Worm (Caenorhabditis elegans) whole organism, young adult: Measurements from ENCODE around the gene F52G3.5.

Experiments used
- F39B2.1 ChIP-seq: fragments of 200-800 bp; sonication (Bioruptor generic); IDR thresholded peaks from 2 replicates; pipeline ENCODE4 v1.3.6; 2022; ENCODE audit warnings: missing genetic modification reagents, missing genetic modification characterization, missing compliant biosample characterization
- F55B11.4 ChIP-seq: sonication (generic microtip); optimal IDR thresholded peaks from 2 replicates; lab custom pipeline; 2016; ENCODE audit warnings: missing compliant biosample characterization, missing genetic modification characterization, borderline replicate concordance; ENCODE audit not compliant: insufficient read depth
- Y67H2A.10 ChIP-seq: fragments of 200-800 bp; sonication (Bioruptor generic); conservative IDR thresholded peaks from 2 replicates; pipeline ENCODE4 v1.3.6; 2022; ENCODE audit warnings: missing genetic modification reagents, missing genetic modification characterization, missing compliant biosample characterization
- ceh-91 ChIP-seq: fragments of 200-800 bp; sonication (Bioruptor generic); IDR thresholded peaks from 2 replicates; pipeline ENCODE4 v1.3.6; 2022; ENCODE audit warnings: missing genetic modification reagents, missing genetic modification characterization, missing compliant biosample characterization
- lin-35 ChIP-seq, 3 experiments: fragments of 150-350 bp in 2 of 3; sonication (generic microtip) in 1 of 3; optimal IDR thresholded peaks; 2 replicates each; lab custom pipeline; 2014 to 2018; ENCODE audit warnings: missing biosample characterization in 3 of 3, missing genetic modification characterization in 3 of 3, missing genetic modification reagents in 3 of 3
- snpc-1.1 ChIP-seq: sonication (generic microtip); optimal IDR thresholded peaks from 2 replicates; lab custom pipeline; 2017; ENCODE audit warnings: missing genetic modification characterization, mild to moderate bottlenecking, missing compliant biosample characterization, antibody characterized with exemption, moderate library complexity, missing genotype, missing genetic modification reagents; ENCODE audit not compliant: insufficient read depth
- snpc-4 ChIP-seq, 5 experiments: fragments of 150-350 bp in 1 of 5; sonication (generic microtip) in 4 of 5; optimal IDR thresholded peaks; 2 replicates each; lab custom pipeline; 2014 to 2018; ENCODE audit warnings: missing genetic modification characterization in 5 of 5, missing biosample characterization in 3 of 5, antibody characterized with exemption in 2 of 5, mild to moderate bottlenecking in 2 of 5, missing compliant biosample characterization in 2 of 5, missing genotype in 2 of 5, moderate library complexity in 2 of 5, missing genetic modification reagents in 1 of 5

F52G3.5 gene

DNA sequence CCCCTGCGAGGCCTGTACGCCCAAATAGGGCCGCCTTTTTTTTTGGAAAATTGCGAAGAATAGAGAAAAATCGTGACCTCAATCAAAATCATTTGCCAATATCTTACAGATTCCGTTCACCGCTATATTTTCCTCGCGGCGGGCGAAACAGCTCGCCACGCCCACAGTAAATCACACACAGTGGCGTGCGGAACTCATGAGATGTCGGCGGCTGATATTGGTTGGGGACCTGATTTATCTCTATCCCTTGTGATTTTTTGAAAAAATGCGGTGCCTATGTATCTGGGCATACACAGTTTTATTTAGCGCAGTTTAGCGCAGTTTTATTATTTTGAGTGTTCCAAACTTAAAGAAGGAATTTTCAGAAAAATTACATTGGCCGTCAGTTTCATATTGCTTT lies 50.6 kb downstream of the F52G3.5 start:
- TF ChIP-seq Y67H2A.10 (GFP tag; lab: Robert Waterston, UW), result no peak
- TF ChIP-seq snpc-4 (GFP tag; optimal IDR thresholded peaks at IDR 0.05; lab: Kevin White, UChicago), result no peak
- peak in 1 of 4 experiments; percentile 86 for TF ChIP-seq snpc-4 (tag; optimal IDR thresholded peaks at IDR 0.05; lab: Kevin White, UChicago)
- TF ChIP-seq lin-35 (GFP tag; optimal IDR thresholded peaks at IDR 0.05; lab: Kevin White, UChicago), result no peak
- no peak for TF ChIP-seq ceh-91 (GFP tag; lab: Robert Waterston, UW)
- TF ChIP-seq snpc-1.1 (tag; lab: Kevin White, UChicago), result peak; percentile 9
- no peak for TF ChIP-seq F55B11.4 (tag; lab: Kevin White, UChicago)

DNA sequence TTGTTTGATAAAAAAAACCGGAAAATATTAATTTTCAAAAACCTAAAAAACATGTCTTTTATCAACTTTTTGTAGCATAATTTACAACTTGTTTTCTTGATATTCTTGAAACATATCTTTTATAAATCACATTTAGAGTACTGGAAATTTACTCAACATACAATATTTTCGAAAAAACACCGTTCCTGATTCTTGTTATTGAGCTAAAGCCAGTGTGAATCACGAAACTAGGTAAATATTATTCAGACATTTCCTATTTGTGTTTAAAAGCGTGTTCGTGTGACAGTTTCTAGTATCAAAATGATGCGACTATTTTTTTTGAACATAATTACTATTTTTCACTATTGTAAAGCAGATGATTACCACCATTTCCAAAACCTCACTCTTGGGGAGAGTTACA lies 52.3 kb downstream of the F52G3.5 start, which contains the start of gene C30E1.4:
TSS of gene C30E1.4 (plus strand) at position 301 of the 400 bp plus-strand sequence.
- no peak for TF ChIP-seq F55B11.4 (tag; lab: Kevin White, UChicago)
- no peak for TF ChIP-seq F39B2.1 (GFP tag; lab: Robert Waterston, UW)
- TF ChIP-seq, all 124 proteins: peak for 0
